Fruit fly (Drosophila melanogaster): ENCODE measurements around the gene CG42813.

Gene CG42813

dm6 chr3R:27244742-27245400, 16.5 kb upstream of the CG42813 start, which contains the start of gene CG18766 (continued):
- TF ChIP-seq yki (optimal IDR thresholded peaks at IDR 0.05) (no peak), CG10147 (GFP tag; optimal IDR thresholded peaks at IDR 0.05) (no peak), abd-A (tag; optimal IDR thresholded peaks at IDR 0.05) (peak; percentile 63), cas (GFP tag; IDR thresholded peaks at IDR 0.05) (0 out of 2 replicates have a peak, but pooled peaks have one; percentile 22), vvl (GFP tag; IDR thresholded peaks at IDR 0.05) (peak; percentile 53), Mad (GFP tag; optimal IDR thresholded peaks at IDR 0.05) (no peak), CG5245 (GFP tag; optimal IDR thresholded peaks at IDR 0.05) (no peak), CG7372 (GFP tag; IDR thresholded peaks at IDR 0.05) (no peak), CG2889 (GFP tag; IDR thresholded peaks at IDR 0.05) (no peak), CG12236 (GFP tag; optimal IDR thresholded peaks at IDR 0.05) (no peak), ewg (GFP tag; optimal IDR thresholded peaks at IDR 0.05) (peak; percentile 94), CG9215 (GFP tag; IDR thresholded peaks at IDR 0.05) (no peak), slbo (GFP tag; IDR thresholded peaks at IDR 0.05) (peak; percentile 61), Dad (GFP tag; optimal IDR thresholded peaks at IDR 0.05) (no peak), ssp (GFP tag; IDR thresholded peaks at IDR 0.05) (no peak), br (optimal IDR thresholded peaks at IDR 0.05) (no peak), CG4617 (GFP tag; optimal IDR thresholded peaks at IDR 0.05; ENCODE audit: borderline replicate concordance) (peak; percentile 89), lmd (GFP tag; IDR thresholded peaks at IDR 0.05) (peak; percentile 34; the same call in 1 of the 2 replicates), sens-2 (GFP tag; IDR thresholded peaks at IDR 0.05) (no peak), Doc3 (GFP tag; IDR thresholded peaks at IDR 0.05; ENCODE audit: partially characterized antibody) (no peak), mirr (GFP tag; optimal IDR thresholded peaks at IDR 0.05) (no peak), Doc2 (GFP tag; IDR thresholded peaks at IDR 0.05) (no peak), Abd-B (GFP tag; optimal IDR thresholded peaks at IDR 0.05) (peak; percentile 24), CG16813 (GFP tag; IDR thresholded peaks at IDR 0.05; ENCODE audit: partially characterized antibody) (0 out of 3 replicates have a peak, but pooled peaks have one; percentile 21), D19B (GFP tag; optimal IDR thresholded peaks at IDR 0.05) (no peak), CG7963 (GFP tag; IDR thresholded peaks at IDR 0.05; ENCODE audit: partially characterized antibody) (no peak), hb (GFP tag; IDR thresholded peaks at IDR 0.05; ENCODE audit: partially characterized antibody) (0 out of 3 replicates have a peak, but pooled peaks have one; percentile 20), CG10462 (GFP tag; optimal IDR thresholded peaks at IDR 0.05) (no peak), pum (GFP tag; optimal IDR thresholded peaks at IDR 0.05) (no peak), prd (optimal IDR thresholded peaks at IDR 0.05) (no peak), prd (GFP tag; IDR thresholded peaks at IDR 0.05) (no peak), Spps (tag; optimal IDR thresholded peaks at IDR 0.05) (peak; percentile 3), CG4854 (GFP tag; optimal IDR thresholded peaks at IDR 0.05) (no peak), CG31365 (tag; optimal IDR thresholded peaks at IDR 0.05) (no peak), CG5953 (GFP tag; IDR thresholded peaks at IDR 0.05) (no peak), CG18262 (tag; optimal IDR thresholded peaks at IDR 0.05) (no peak), Dip3 (GFP tag; optimal IDR thresholded peaks at IDR 0.05) (no peak), Dek (tag; optimal IDR thresholded peaks at IDR 0.05) (no peak), ATbp (GFP tag; optimal IDR thresholded peaks at IDR 0.05) (no peak), CG12219 (GFP tag; optimal IDR thresholded peaks at IDR 0.05) (no peak), Mes4 (GFP tag; optimal IDR thresholded peaks at IDR 0.05) (no peak), bcd (GFP tag; optimal IDR thresholded peaks at IDR 0.05) (no peak), CG3281 (GFP tag; optimal IDR thresholded peaks at IDR 0.05) (no peak), peb (GFP tag; IDR thresholded peaks at IDR 0.05) (0 out of 2 replicates have a peak, but pooled peaks have one; percentile 15), Hr3 (GFP tag; optimal IDR thresholded peaks at IDR 0.05) (no peak), NfI (GFP tag; optimal IDR thresholded peaks at IDR 0.05) (peak; percentile 9), CG8924 (tag; optimal IDR thresholded peaks at IDR 0.05) (peak; percentile 14), CG10366 (GFP tag; IDR thresholded peaks at IDR 0.05) (no peak), sd (tag; optimal IDR thresholded peaks at IDR 0.05) (no peak), HmgD (GFP tag; optimal IDR thresholded peaks at IDR 0.05) (peak; percentile 86), CG14710 (tag; optimal IDR thresholded peaks at IDR 0.05) (peak; percentile 12)
